Worm (Caenorhabditis elegans): ENCODE results near the gene wdr-54.

DNA sequence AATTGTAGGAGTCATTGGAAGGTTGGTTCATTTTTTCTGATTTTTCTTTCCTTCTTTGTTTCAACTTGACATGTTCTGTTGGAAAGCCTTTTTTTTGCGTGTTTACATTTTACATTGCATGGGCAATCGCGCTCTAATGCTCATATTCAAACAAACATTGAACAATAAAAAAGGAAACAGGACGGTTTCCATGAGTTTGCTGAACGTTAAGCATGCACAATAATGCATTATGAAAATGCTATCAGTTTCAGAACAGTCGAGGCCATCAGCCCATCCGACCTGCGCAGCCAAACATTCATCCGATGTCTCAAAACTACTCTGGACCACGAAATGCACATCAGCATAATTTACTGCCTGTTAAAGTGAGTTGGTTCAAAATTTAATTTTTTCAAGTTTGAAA, 38.1 kb upstream of the wdr-54 start:
- TF ChIP-seq scrt-1 (GFP tag; IDR thresholded peaks at IDR 0.05), result no peak
- TF ChIP-seq ama-1 (optimal IDR thresholded peaks at IDR 0.05), result no peak
